Worm (Caenorhabditis elegans) whole organism, mixed stage, embryonic: ENCODE measurements around the gene pgm-2.

ENCODE experiments used
- M03D4.4 ChIP-seq: sonication (generic microtip); optimal IDR thresholded peaks from 2 replicates; lab custom pipeline; 2017; ENCODE audit warnings: mild to moderate bottlenecking, missing genetic modification characterization, missing compliant biosample characterization
- bed-3 ChIP-seq: fragments of 200-800 bp; sonication (Bioruptor generic); optimal IDR thresholded peaks from 3 replicates; lab custom pipeline; 2018; ENCODE audit warnings: mild to moderate bottlenecking, missing genetic modification characterization, moderate library complexity, missing compliant biosample characterization
- ceh-39 ChIP-seq: fragments of 150-350 bp; optimal IDR thresholded peaks from 2 replicates; lab custom pipeline; 2014; ENCODE audit warnings: missing biosample characterization, missing genetic modification characterization
- ceh-43 ChIP-seq: fragments of 200-800 bp; sonication (Bioruptor generic); optimal IDR thresholded peaks from 2 replicates; lab custom pipeline; 2018; ENCODE audit warnings: mild to moderate bottlenecking, missing genetic modification characterization, moderate library complexity, missing compliant biosample characterization
- ceh-83 ChIP-seq: fragments of 200-800 bp; sonication (Bioruptor generic); optimal IDR thresholded peaks from 2 replicates; lab custom pipeline; 2018; ENCODE audit warnings: mild to moderate bottlenecking, missing genetic modification characterization, missing compliant biosample characterization
- ces-1 ChIP-seq: fragments of 150-350 bp; optimal IDR thresholded peaks from 2 replicates; lab custom pipeline; 2014; ENCODE audit warnings: missing biosample characterization, missing genetic modification reagents, missing genetic modification characterization
- cnd-1 ChIP-seq: fragments of 200-800 bp; sonication (Bioruptor generic); optimal IDR thresholded peaks from 2 replicates; lab custom pipeline; 2018; ENCODE audit warnings: mild to moderate bottlenecking, missing genetic modification characterization, missing compliant biosample characterization
- drap-1 ChIP-seq: fragments of 200-800 bp; sonication (Bioruptor generic); optimal IDR thresholded peaks from 3 replicates; lab custom pipeline; 2018; ENCODE audit warnings: mild to moderate bottlenecking, missing genetic modification characterization, missing compliant biosample characterization
- elt-1 ChIP-seq: sonication (generic microtip); optimal IDR thresholded peaks from 2 replicates; lab custom pipeline; 2017; ENCODE audit warnings: missing genetic modification characterization, mild to moderate bottlenecking, missing compliant biosample characterization, antibody characterized with exemption, moderate library complexity, borderline replicate concordance; ENCODE audit not compliant: insufficient read depth
- elt-3 ChIP-seq: fragments of 150-350 bp; optimal IDR thresholded peaks from 2 replicates; lab custom pipeline; 2014; ENCODE audit warnings: missing biosample characterization, missing genetic modification characterization
- flh-1 ChIP-seq: fragments of 200-800 bp; sonication (Bioruptor generic); optimal IDR thresholded peaks from 2 replicates; lab custom pipeline; 2018; ENCODE audit warnings: mild to moderate bottlenecking, missing genetic modification characterization, moderate library complexity, missing compliant biosample characterization
- ham-2 ChIP-seq: fragments of 200-800 bp; sonication (Bioruptor generic); optimal IDR thresholded peaks from 2 replicates; lab custom pipeline; 2018; ENCODE audit warnings: mild to moderate bottlenecking, missing genetic modification characterization, missing compliant biosample characterization
- hlh-1 ChIP-seq: fragments of 150-350 bp; optimal IDR thresholded peaks from 2 replicates; lab custom pipeline; 2014; ENCODE audit warnings: missing biosample characterization, missing genetic modification reagents, missing genetic modification characterization
- lin-13 ChIP-seq: fragments of 150-350 bp; optimal IDR thresholded peaks from 2 replicates; lab custom pipeline; 2014; ENCODE audit warnings: missing biosample characterization, missing genetic modification characterization
- lsy-2 ChIP-seq: fragments of 150-350 bp; optimal IDR thresholded peaks from 2 replicates; lab custom pipeline; 2014; ENCODE audit warnings: missing biosample characterization, missing genetic modification characterization
- mab-5 ChIP-seq: fragments of 150-350 bp; optimal IDR thresholded peaks from 2 replicates; lab custom pipeline; 2014; ENCODE audit warnings: missing biosample characterization, missing genetic modification characterization
- mep-1 ChIP-seq: fragments of 150-350 bp; optimal IDR thresholded peaks from 2 replicates; lab custom pipeline; 2017; ENCODE audit warnings: missing biosample characterization, missing genetic modification reagents, missing genetic modification characterization, inconsistent platforms
- mls-2 ChIP-seq: sonication (generic microtip); optimal IDR thresholded peaks from 2 replicates; lab custom pipeline; 2016; ENCODE audit warnings: mild to moderate bottlenecking, missing genetic modification characterization, moderate library complexity, missing compliant biosample characterization
- nhr-12 ChIP-seq: fragments of 150-350 bp; optimal IDR thresholded peaks from 2 replicates; lab custom pipeline; 2014; ENCODE audit warnings: missing biosample characterization, missing genetic modification characterization
- nhr-2 ChIP-seq: fragments of 150-350 bp; optimal IDR thresholded peaks from 2 replicates; lab custom pipeline; 2014; ENCODE audit warnings: missing biosample characterization, missing genetic modification characterization
- nhr-237 ChIP-seq: fragments of 150-350 bp; optimal IDR thresholded peaks from 2 replicates; lab custom pipeline; 2014; ENCODE audit warnings: missing biosample characterization, missing genetic modification characterization
- sem-2 ChIP-seq: fragments of 200-800 bp; sonication (Bioruptor generic); optimal IDR thresholded peaks from 2 replicates; lab custom pipeline; 2018; ENCODE audit warnings: mild to moderate bottlenecking, missing genetic modification characterization, missing compliant biosample characterization
- snpc-4 ChIP-seq: fragments of 150-350 bp; optimal IDR thresholded peaks from 2 replicates; lab custom pipeline; 2014; ENCODE audit warnings: missing biosample characterization, missing genetic modification characterization
- sptf-1 ChIP-seq: sonication (generic microtip); optimal IDR thresholded peaks from 2 replicates; lab custom pipeline; 2017; ENCODE audit warnings: mild to moderate bottlenecking, missing genetic modification characterization, moderate library complexity, missing compliant biosample characterization
- tbx-8 ChIP-seq: fragments of 200-800 bp; sonication (Bioruptor generic); optimal IDR thresholded peaks from 2 replicates; lab custom pipeline; 2018; ENCODE audit warnings: mild to moderate bottlenecking, missing genetic modification characterization, moderate library complexity, missing compliant biosample characterization
- unc-120 ChIP-seq: sonication (generic microtip); optimal IDR thresholded peaks from 2 replicates; lab custom pipeline; 2017; ENCODE audit warnings: missing genetic modification characterization, missing compliant biosample characterization; ENCODE audit not compliant: poor library complexity, severe bottlenecking
- unc-62 ChIP-seq: fragments of 150-350 bp; optimal IDR thresholded peaks from 2 replicates; lab custom pipeline; 2014; ENCODE audit warnings: missing biosample characterization, missing genetic modification reagents, missing genetic modification characterization
- zip-8 ChIP-seq: fragments of 150-350 bp; optimal IDR thresholded peaks from 2 replicates; lab custom pipeline; 2014; ENCODE audit warnings: missing biosample characterization, missing genetic modification characterization
- ztf-11 ChIP-seq: fragments of 150-350 bp; optimal IDR thresholded peaks from 2 replicates; lab custom pipeline; 2014; ENCODE audit warnings: missing biosample characterization, missing genetic modification characterization

Gene pgm-2

DNA sequence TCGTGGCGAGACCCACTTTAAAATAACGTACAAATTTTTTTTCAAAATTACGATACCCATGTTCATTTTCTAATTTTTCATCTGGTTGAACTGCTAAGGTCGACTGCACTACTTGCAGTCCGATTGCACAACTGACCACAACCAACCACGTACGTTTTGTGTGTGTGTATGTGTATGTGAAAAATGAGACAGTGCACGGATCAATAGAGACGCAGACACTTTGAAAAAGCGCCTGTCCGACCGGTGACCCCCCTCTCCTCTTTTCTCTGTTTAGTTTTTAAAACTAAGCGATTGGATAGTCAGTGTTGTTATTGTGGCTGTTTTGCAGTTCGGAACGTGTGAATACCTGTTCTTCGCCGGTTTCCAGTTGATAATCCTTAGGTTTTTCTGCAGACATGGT is 40.4 kb upstream of the pgm-2 start:
- TF ChIP-seq zip-8 (tag; lab: Kevin White, UChicago) = peak; percentile 20
- TF ChIP-seq ceh-43 (GFP tag; lab: Kevin White, UChicago) = no peak
- TF ChIP-seq hlh-1 (tag; lab: Kevin White, UChicago) = peak; percentile 89
- TF ChIP-seq nhr-2 (tag; lab: Kevin White, UChicago) = peak; percentile 87

DNA sequence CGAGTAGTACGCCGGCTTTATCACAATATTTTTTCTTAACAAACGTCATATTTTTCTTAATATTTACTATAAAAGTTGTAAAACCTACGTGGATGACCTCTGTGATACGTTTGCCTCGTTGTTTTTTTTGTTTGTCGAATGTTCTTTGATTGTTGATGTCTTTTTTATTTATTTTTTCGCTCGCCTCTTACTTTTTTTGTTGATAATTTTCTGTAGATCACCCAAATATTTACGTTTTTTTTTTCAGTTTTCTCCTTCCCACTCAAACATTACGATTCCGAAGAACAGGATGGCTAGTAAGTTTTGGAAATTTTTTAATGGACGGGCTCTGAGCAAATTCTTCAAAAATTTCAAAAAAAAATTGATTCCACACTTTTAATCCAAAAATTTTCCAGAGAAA is 38.8 kb upstream of the pgm-2 start:
- TF ChIP-seq lsy-2 (tag; lab: Kevin White, UChicago) = no peak
- TF ChIP-seq mep-1 = no peak
- no peak for TF ChIP-seq ceh-39 (tag; lab: Kevin White, UChicago)
- TF ChIP-seq tbx-8 (GFP tag; lab: Kevin White, UChicago) = no peak
- TF ChIP-seq ztf-11 (tag; lab: Kevin White, UChicago) = no peak
- TF ChIP-seq unc-120 (tag; lab: Kevin White, UChicago) = no peak
- TF ChIP-seq elt-1 (tag; lab: Kevin White, UChicago) = no peak
- TF ChIP-seq cnd-1 = no peak
- TF ChIP-seq drap-1 = no peak
- no peak for TF ChIP-seq lin-13
- no peak for TF ChIP-seq M03D4.4 (tag; lab: Kevin White, UChicago)
- TF ChIP-seq snpc-4 = no peak
- TF ChIP-seq, all 35 proteins: peak for 0

DNA sequence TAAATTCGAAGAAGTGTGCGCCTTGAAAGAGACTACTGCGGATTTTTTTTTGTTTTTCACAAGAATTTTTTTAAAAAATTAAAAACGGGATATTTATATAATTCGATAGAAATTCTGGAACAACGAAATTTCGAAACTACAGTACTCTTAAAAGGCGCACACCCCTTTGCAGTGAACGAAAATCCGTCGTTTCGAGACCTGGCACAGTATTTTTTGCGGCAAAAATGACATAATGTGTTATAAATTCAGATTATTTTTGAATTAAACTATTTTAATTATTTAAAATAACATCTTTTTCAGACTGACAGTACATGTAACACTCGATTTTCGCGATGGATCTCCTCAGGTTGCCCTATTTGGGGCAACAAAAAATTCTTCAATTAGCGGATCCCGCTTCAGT is 36.2 kb upstream of the pgm-2 start, which contains the start of gene F56A8.4:
Gene F56A8.4, plus strand, starts transcription at position 301 of the 400 bp plus-strand sequence.
- TF ChIP-seq nhr-2 (tag; lab: Kevin White, UChicago) (no peak), ceh-83 (GFP tag; lab: Kevin White, UChicago) (peak; percentile 1)
- TF ChIP-seq, all 35 proteins: peak for 1

DNA sequence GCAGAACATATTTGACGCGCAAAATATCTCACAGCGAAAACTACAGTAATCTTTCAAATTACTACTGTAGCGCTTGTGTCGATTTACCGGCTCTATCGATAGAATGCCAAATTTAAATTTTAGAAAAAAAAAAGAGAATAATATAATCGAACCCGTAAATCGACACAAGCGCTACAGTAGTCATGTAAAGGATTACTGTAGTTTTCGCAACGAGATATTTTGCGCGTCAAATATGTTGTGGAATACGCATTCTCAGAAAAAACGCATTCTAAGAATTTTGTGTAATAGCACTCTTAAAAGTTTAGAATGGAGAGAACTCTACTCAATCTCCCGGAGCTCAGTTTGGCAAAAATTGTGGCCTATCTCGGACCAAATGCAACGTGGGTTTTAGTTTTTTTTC is 33.6 kb upstream of the pgm-2 start, which contains the start of gene F56A8.5:
Gene F56A8.5, plus strand, starts transcription at position 301 of the 400 bp plus-strand sequence.
- TF ChIP-seq nhr-2 (tag; lab: Kevin White, UChicago) (no peak), unc-62 (GFP tag; lab: Kevin White, UChicago) (no peak), mep-1 (no peak), elt-1 (tag; lab: Kevin White, UChicago) (no peak), sem-2 (GFP tag; lab: Kevin White, UChicago) (no peak), ceh-43 (GFP tag; lab: Kevin White, UChicago) (no peak), mls-2 (no peak), bed-3 (GFP tag; lab: Kevin White, UChicago) (no peak), snpc-4 (no peak), tbx-8 (GFP tag; lab: Kevin White, UChicago) (no peak), sptf-1 (no peak), flh-1 (GFP tag; lab: Kevin White, UChicago) (no peak), lin-13 (no peak), elt-3 (tag; lab: Kevin White, UChicago) (no peak), lsy-2 (tag; lab: Kevin White, UChicago) (no peak), ces-1 (GFP tag; lab: Kevin White, UChicago) (no peak), nhr-12 (tag; lab: Kevin White, UChicago) (no peak)

DNA sequence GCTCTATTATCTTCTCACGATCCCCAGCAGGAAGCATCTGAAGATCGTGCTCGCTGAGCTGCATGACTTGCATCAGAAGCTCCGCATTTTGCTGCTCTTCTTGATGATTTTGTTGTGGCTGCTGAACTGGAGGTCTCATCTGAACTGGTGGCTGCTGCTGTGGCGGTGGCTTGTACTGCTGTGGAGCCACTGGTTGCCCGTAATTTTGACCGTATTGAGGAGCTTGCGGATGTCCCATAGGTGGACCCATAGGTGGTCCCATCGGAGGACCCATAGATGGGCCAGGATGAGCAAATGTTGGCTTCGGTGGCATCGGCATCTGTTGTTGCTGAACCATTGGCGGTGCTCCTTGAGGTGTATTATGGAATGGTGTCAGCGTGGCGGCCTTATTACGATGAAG is 32.1 kb upstream of the pgm-2 start:
- TF ChIP-seq sem-2 (GFP tag; lab: Kevin White, UChicago) = no peak
- TF ChIP-seq unc-62 (GFP tag; lab: Kevin White, UChicago) = no peak
- TF ChIP-seq zip-8 (tag; lab: Kevin White, UChicago) = no peak
- TF ChIP-seq flh-1 (GFP tag; lab: Kevin White, UChicago) = no peak
- TF ChIP-seq nhr-237 = no peak
- TF ChIP-seq sptf-1 = no peak
- no peak for TF ChIP-seq mep-1
- TF ChIP-seq ceh-83 (GFP tag; lab: Kevin White, UChicago) = no peak
- TF ChIP-seq mab-5 (tag; lab: Kevin White, UChicago) = no peak
- no peak for TF ChIP-seq lsy-2 (tag; lab: Kevin White, UChicago)
- no peak for TF ChIP-seq elt-1 (tag; lab: Kevin White, UChicago)
- TF ChIP-seq tbx-8 (GFP tag; lab: Kevin White, UChicago) = no peak
- TF ChIP-seq lin-13 = no peak
- TF ChIP-seq ham-2 (GFP tag; lab: Kevin White, UChicago) = no peak
- no peak for TF ChIP-seq ces-1 (GFP tag; lab: Kevin White, UChicago)
- TF ChIP-seq nhr-12 (tag; lab: Kevin White, UChicago) = no peak
- TF ChIP-seq elt-3 (tag; lab: Kevin White, UChicago) = no peak
- no peak for TF ChIP-seq drap-1
- TF ChIP-seq nhr-2 (tag; lab: Kevin White, UChicago) = no peak
